Worm (Caenorhabditis elegans) whole organism, young adult: ENCODE data around the gene C48B4.3.

Experiments
- B0035.1 ChIP-seq: sonication (generic microtip); optimal IDR thresholded peaks from 2 replicates; lab custom pipeline; 2016; ENCODE audit warnings: missing genetic modification characterization, mild to moderate bottlenecking, missing compliant biosample characterization, missing genotype, missing genetic modification reagents
- C17E4.6 ChIP-seq: fragments of 200-800 bp; sonication (Bioruptor generic); IDR thresholded peaks from 2 replicates; pipeline ENCODE4 v1.3.6; 2022; ENCODE audit warnings: missing genetic modification reagents, missing genetic modification characterization, missing compliant biosample characterization
- D2030.7 ChIP-seq: fragments of 200-800 bp; sonication (Bioruptor generic); IDR thresholded peaks from 2 replicates; pipeline ENCODE4 v1.3.6; 2022; ENCODE audit warnings: missing genetic modification reagents, missing genetic modification characterization, missing compliant biosample characterization
- F23B12.7 ChIP-seq: sonication (generic microtip); optimal IDR thresholded peaks from 2 replicates; lab custom pipeline; 2017; ENCODE audit warnings: missing genetic modification characterization, mild to moderate bottlenecking, missing compliant biosample characterization, antibody characterized with exemption, moderate library complexity; ENCODE audit not compliant: insufficient read depth
- F39B2.1 ChIP-seq: fragments of 200-800 bp; sonication (Bioruptor generic); IDR thresholded peaks from 2 replicates; pipeline ENCODE4 v1.3.6; 2022; ENCODE audit warnings: missing genetic modification reagents, missing genetic modification characterization, missing compliant biosample characterization
- F55B11.4 ChIP-seq: sonication (generic microtip); optimal IDR thresholded peaks from 2 replicates; lab custom pipeline; 2016; ENCODE audit warnings: missing compliant biosample characterization, missing genetic modification characterization, borderline replicate concordance; ENCODE audit not compliant: insufficient read depth
- K12H6.12 ChIP-seq: fragments of 200-800 bp; sonication (Bioruptor generic); optimal IDR thresholded peaks from 2 replicates; lab custom pipeline; 2018; ENCODE audit warnings: mild to moderate bottlenecking, missing genetic modification characterization, missing compliant biosample characterization
- T07F8.4 ChIP-seq: sonication (generic microtip); optimal IDR thresholded peaks from 2 replicates; lab custom pipeline; 2016; ENCODE audit warnings: mild to moderate bottlenecking, missing genetic modification characterization, moderate library complexity, missing compliant biosample characterization
- T26A5.8 ChIP-seq: sonication (generic microtip); optimal IDR thresholded peaks from 2 replicates; lab custom pipeline; 2016; ENCODE audit warnings: missing genetic modification characterization, missing compliant biosample characterization
- Y53F4B.3 ChIP-seq: fragments of 200-800 bp; sonication (Bioruptor generic); IDR thresholded peaks from 2 replicates; pipeline ENCODE4 v1.3.6; 2022; ENCODE audit warnings: missing genetic modification reagents, missing genetic modification characterization, missing compliant biosample characterization
- Y56A3A.18 ChIP-seq: fragments of 200-800 bp; sonication (Bioruptor generic); IDR thresholded peaks from 2 replicates; pipeline ENCODE4 v1.3.6; 2022; ENCODE audit warnings: missing genetic modification reagents, missing genetic modification characterization, missing compliant biosample characterization
- Y67H2A.10 ChIP-seq: fragments of 200-800 bp; sonication (Bioruptor generic); conservative IDR thresholded peaks from 2 replicates; pipeline ENCODE4 v1.3.6; 2022; ENCODE audit warnings: missing genetic modification reagents, missing genetic modification characterization, missing compliant biosample characterization
- akir-1 ChIP-seq: fragments of 200-800 bp; sonication (Bioruptor generic); optimal IDR thresholded peaks from 2 replicates; lab custom pipeline; 2018; ENCODE audit warnings: mild to moderate bottlenecking, missing genetic modification characterization, moderate library complexity, missing compliant biosample characterization
- aptf-3 ChIP-seq: fragments of 200-800 bp; sonication (Bioruptor generic); IDR thresholded peaks from 2 replicates; pipeline ENCODE4 v1.3.6; 2022; ENCODE audit warnings: missing genetic modification characterization, missing compliant biosample characterization
- bed-1 ChIP-seq: fragments of 200-800 bp; sonication (Bioruptor generic); IDR thresholded peaks from 2 replicates; pipeline ENCODE4 v1.3.6; 2022; ENCODE audit warnings: missing genetic modification reagents, missing genetic modification characterization, missing compliant biosample characterization
- ccch-3 ChIP-seq: fragments of 200-800 bp; sonication (Bioruptor generic); optimal IDR thresholded peaks from 2 replicates; lab custom pipeline; 2018; ENCODE audit warnings: mild to moderate bottlenecking, missing genetic modification characterization, missing compliant biosample characterization
- cebp-2 ChIP-seq: fragments of 200-800 bp; sonication (Bioruptor generic); IDR thresholded peaks from 2 replicates; pipeline ENCODE4 v1.3.6; 2022; ENCODE audit warnings: missing genetic modification characterization, missing compliant biosample characterization
- efl-1 ChIP-seq: fragments of 150-350 bp; optimal IDR thresholded peaks from 2 replicates; lab custom pipeline; 2014; ENCODE audit warnings: missing biosample characterization, missing genetic modification reagents, missing genetic modification characterization
- egl-18 ChIP-seq: fragments of 200-800 bp; sonication (Bioruptor generic); IDR thresholded peaks from 2 replicates; pipeline ENCODE4 v1.3.6; 2022; ENCODE audit warnings: missing genetic modification reagents, missing genetic modification characterization, missing compliant biosample characterization
- egl-44 ChIP-seq: fragments of 200-800 bp; sonication (Bioruptor generic); IDR thresholded peaks from 2 replicates; pipeline ENCODE4 v1.3.6; 2022; ENCODE audit warnings: missing genetic modification reagents, missing genetic modification characterization, missing compliant biosample characterization
- fkh-3 ChIP-seq: sonication (generic microtip); optimal IDR thresholded peaks from 2 replicates; lab custom pipeline; 2016; ENCODE audit warnings: mild to moderate bottlenecking, missing genetic modification characterization, missing compliant biosample characterization
- gei-17 ChIP-seq: fragments of 200-800 bp; sonication (Bioruptor generic); optimal IDR thresholded peaks from 2 replicates; lab custom pipeline; 2018; ENCODE audit warnings: mild to moderate bottlenecking, missing genetic modification characterization, missing compliant biosample characterization
- hmg-1.2 ChIP-seq: fragments of 200-800 bp; sonication (Bioruptor generic); IDR thresholded peaks from 2 replicates; pipeline ENCODE4 v1.3.6; 2022; ENCODE audit warnings: missing genetic modification reagents, missing genetic modification characterization, missing compliant biosample characterization
- hrde-1 ChIP-seq: sonication (generic microtip); optimal IDR thresholded peaks from 2 replicates; lab custom pipeline; 2016; ENCODE audit warnings: missing genetic modification characterization, mild to moderate bottlenecking, missing compliant biosample characterization, moderate library complexity, missing genotype, missing genetic modification reagents, borderline replicate concordance
- let-526 ChIP-seq: fragments of 200-800 bp; sonication (Bioruptor generic); IDR thresholded peaks from 2 replicates; pipeline ENCODE4 v1.3.6; 2022; ENCODE audit warnings: missing genetic modification reagents, missing genetic modification characterization, missing compliant biosample characterization
- let-607 ChIP-seq, 2 experiments: fragments of 200-800 bp in 1 of 2; sonication (Bioruptor generic) in 1 of 2; sonication (generic microtip) in 1 of 2; optimal IDR thresholded peaks; 2 replicates each; lab custom pipeline; 2016 to 2018; ENCODE audit warnings: mild to moderate bottlenecking in 2 of 2, missing compliant biosample characterization in 2 of 2, missing genetic modification characterization in 2 of 2, moderate library complexity in 2 of 2, missing genotype in 1 of 2
- madf-10 ChIP-seq: sonication (generic microtip); optimal IDR thresholded peaks from 2 replicates; lab custom pipeline; 2016; ENCODE audit warnings: mild to moderate bottlenecking, missing genetic modification characterization, missing compliant biosample characterization
- madf-8 ChIP-seq: fragments of 200-800 bp; sonication (Bioruptor generic); conservative IDR thresholded peaks from 2 replicates; pipeline ENCODE4 v1.3.6; 2022; ENCODE audit warnings: missing genetic modification reagents, missing genetic modification characterization, missing compliant biosample characterization
- mes-4 ChIP-seq: sonication (generic microtip); optimal IDR thresholded peaks from 2 replicates; lab custom pipeline; 2016; ENCODE audit warnings: missing genotype, missing genetic modification characterization, missing compliant biosample characterization
- nfya-1 ChIP-seq: sonication (generic microtip); optimal IDR thresholded peaks from 2 replicates; lab custom pipeline; 2017; ENCODE audit warnings: antibody characterized with exemption, missing compliant biosample characterization, missing genetic modification characterization, borderline replicate concordance; ENCODE audit not compliant: insufficient read depth
- nhr-120 ChIP-seq: fragments of 200-800 bp; sonication (Bioruptor generic); IDR thresholded peaks from 2 replicates; pipeline ENCODE4 v1.3.6; 2022; ENCODE audit warnings: missing genetic modification characterization, missing compliant biosample characterization
- nhr-27 ChIP-seq: fragments of 200-800 bp; sonication (Bioruptor generic); optimal IDR thresholded peaks from 2 replicates; lab custom pipeline; 2018; ENCODE audit warnings: mild to moderate bottlenecking, missing genetic modification characterization, moderate library complexity, missing compliant biosample characterization
- pbrm-1 ChIP-seq: fragments of 200-800 bp; sonication (Bioruptor generic); IDR thresholded peaks from 2 replicates; pipeline ENCODE4 v1.3.6; 2022; ENCODE audit warnings: missing genetic modification reagents, missing genetic modification characterization, missing compliant biosample characterization
- rcor-1 ChIP-seq: fragments of 200-800 bp; sonication (Bioruptor generic); IDR thresholded peaks from 2 replicates; pipeline ENCODE4 v1.3.6; 2022; ENCODE audit warnings: missing genetic modification reagents, missing genetic modification characterization, missing compliant biosample characterization
- rec-8 ChIP-seq, 2 experiments: sonication (generic microtip); optimal IDR thresholded peaks; 2 replicates each; lab custom pipeline; 2016; ENCODE audit warnings: mild to moderate bottlenecking in 2 of 2, missing genetic modification characterization in 2 of 2, missing genetic modification reagents in 2 of 2, missing genotype in 2 of 2, missing biosample characterization in 1 of 2, missing compliant biosample characterization in 1 of 2, moderate library complexity in 1 of 2
- repo-1 ChIP-seq: sonication (generic microtip); optimal IDR thresholded peaks from 2 replicates; lab custom pipeline; 2017; ENCODE audit warnings: mild to moderate bottlenecking, missing genetic modification characterization, missing compliant biosample characterization
- sea-2 ChIP-seq: fragments of 200-800 bp; sonication (Bioruptor generic); IDR thresholded peaks from 2 replicates; pipeline ENCODE4 v1.3.6; 2022; ENCODE audit warnings: missing genetic modification characterization, missing compliant biosample characterization
- snpc-4 ChIP-seq, 5 experiments: fragments of 150-350 bp in 1 of 5; sonication (generic microtip) in 4 of 5; optimal IDR thresholded peaks; 2 replicates each; lab custom pipeline; 2014 to 2018; ENCODE audit warnings: missing genetic modification characterization in 5 of 5, missing biosample characterization in 3 of 5, antibody characterized with exemption in 2 of 5, mild to moderate bottlenecking in 2 of 5, missing compliant biosample characterization in 2 of 5, missing genotype in 2 of 5, moderate library complexity in 2 of 5, missing genetic modification reagents in 1 of 5
- tbp1 ChIP-seq: fragments of 200-800 bp; sonication (Bioruptor generic); optimal IDR thresholded peaks from 2 replicates; lab custom pipeline; 2018; ENCODE audit warnings: mild to moderate bottlenecking, missing genetic modification characterization, missing compliant biosample characterization

C48B4.3 gene

DNA sequence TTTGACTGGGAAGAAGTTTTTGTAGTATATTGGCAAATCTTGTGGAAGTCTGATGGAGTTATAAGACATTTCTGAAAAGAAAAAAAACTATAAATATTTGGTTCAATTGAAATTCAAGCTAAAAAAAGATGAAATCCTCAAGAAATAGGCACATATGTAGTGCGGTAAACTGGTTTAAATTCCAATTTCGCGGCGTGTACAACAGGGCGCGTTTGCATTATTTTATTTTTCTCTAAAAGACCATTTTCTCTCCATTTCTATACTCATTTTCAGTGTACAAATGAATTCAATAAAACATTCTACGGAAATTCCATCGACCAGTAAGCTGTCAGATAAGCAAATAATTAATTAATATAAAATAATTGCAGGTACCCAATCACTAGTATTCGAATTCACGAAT, 32.0 kb upstream of the C48B4.3 start, which contains the start of the genes pri-1 and F58A4.6 (continued):
- TF ChIP-seq fkh-3 (tag; lab: Kevin White, UChicago) (no peak), repo-1 (tag; lab: Kevin White, UChicago) (no peak), let-607 (tag; optimal IDR thresholded peaks at IDR 0.05; lab: Kevin White, UChicago) (no peak)
- TF ChIP-seq, all 124 proteins: peak for 10

DNA sequence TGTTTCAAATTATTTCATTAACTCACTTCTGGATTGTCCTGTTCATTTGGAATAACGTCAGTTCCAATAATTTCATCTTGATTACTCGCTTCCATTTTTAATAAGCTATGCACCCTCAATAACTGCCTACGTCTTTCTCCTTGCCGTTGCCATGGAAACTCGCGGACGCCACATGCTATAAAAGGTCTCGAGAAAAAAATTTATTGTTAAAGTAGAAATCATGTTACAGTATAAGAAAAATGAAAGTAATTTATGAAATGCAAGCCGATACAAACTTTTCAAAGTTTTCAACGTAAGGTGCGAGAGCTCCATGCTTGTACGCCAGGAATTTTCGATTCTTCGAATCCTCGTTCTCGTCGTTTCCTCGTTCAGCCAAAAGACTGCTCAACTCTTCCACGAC, 29.9 kb upstream of the C48B4.3 start, which contains the start of gene bbs-4:
Gene bbs-4 (minus strand): TSS at position 101 of the 400 bp plus-strand sequence.
- no peak for TF ChIP-seq madf-10 (tag; lab: Kevin White, UChicago)
- TF ChIP-seq rcor-1 (GFP tag; lab: Robert Waterston, UW) = no peak
- TF ChIP-seq K12H6.12 (tag; lab: Kevin White, UChicago) = no peak
- TF ChIP-seq akir-1 (GFP tag; lab: Kevin White, UChicago) = no peak
- TF ChIP-seq D2030.7 = no peak
- TF ChIP-seq madf-8 = no peak
- TF ChIP-seq Y67H2A.10 (GFP tag; lab: Robert Waterston, UW) = no peak
- no peak for TF ChIP-seq egl-44 (GFP tag; lab: Robert Waterston, UW)
- TF ChIP-seq hmg-1.2 (GFP tag; lab: Robert Waterston, UW) = no peak

DNA sequence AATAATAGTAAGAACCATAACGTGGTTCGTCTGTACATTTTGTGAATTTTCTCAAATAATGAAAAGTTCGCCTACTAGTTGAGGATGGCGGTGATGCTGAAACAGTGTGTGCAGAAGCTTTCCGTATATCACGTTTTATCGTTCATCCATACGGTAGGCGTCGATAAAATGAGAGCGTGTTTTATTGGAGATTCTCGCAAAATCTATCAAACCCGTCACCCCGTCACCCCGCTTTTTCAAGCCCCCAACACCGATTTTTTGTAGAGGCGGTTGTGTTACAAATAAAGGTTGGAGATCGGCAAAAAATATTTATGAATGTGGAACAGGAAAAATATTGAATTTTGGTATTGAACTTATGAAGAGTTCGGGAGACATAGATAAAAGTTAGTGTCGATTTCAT, 26.5 kb upstream of the C48B4.3 start, which contains the start of gene clec-161:
Gene clec-161 (minus strand): TSS at position 101 of the 400 bp plus-strand sequence.
- TF ChIP-seq egl-44 (GFP tag; lab: Robert Waterston, UW) (no peak), C17E4.6 (GFP tag; lab: Robert Waterston, UW) (no peak), F23B12.7 (tag; lab: Kevin White, UChicago) (no peak), madf-8 (no peak), mes-4 (tag; lab: Kevin White, UChicago) (no peak), tbp1 (GFP tag; lab: Kevin White, UChicago) (no peak), egl-18 (GFP tag; lab: Robert Waterston, UW) (no peak), Y56A3A.18 (no peak), T07F8.4 (tag; lab: Kevin White, UChicago) (no peak), bed-1 (GFP tag; lab: Robert Waterston, UW) (no peak), T26A5.8 (tag; lab: Kevin White, UChicago) (no peak), snpc-4 (GFP tag; optimal IDR thresholded peaks at IDR 0.05; lab: Kevin White, UChicago) (no peak), snpc-4 (tag; optimal IDR thresholded peaks at IDR 0.05; lab: Kevin White, UChicago) (no peak), ccch-3 (GFP tag; lab: Kevin White, UChicago) (no peak), rec-8 (tag; optimal IDR thresholded peaks at IDR 0.05; lab: Kevin White, UChicago) (no peak)

DNA sequence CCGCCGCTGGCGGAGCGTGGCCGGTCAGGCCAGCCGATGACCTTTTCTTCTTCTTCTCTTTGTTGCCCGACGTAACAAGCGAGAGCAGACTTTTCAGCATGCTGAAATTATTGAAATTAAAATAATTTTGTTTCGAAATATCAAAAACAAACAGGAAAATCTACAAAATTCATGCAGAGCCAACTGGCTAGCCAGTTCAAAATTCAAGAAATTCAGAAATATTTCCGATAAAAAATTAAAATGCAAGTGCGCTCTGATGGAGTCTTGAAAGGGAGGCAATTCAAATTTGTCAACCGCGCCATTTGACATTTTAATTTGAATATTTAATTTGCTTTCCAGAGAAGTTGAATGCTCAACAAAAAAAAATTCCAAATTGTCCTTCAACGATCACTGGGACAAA, 18.5 kb upstream of the C48B4.3 start, which contains the start of gene F58A4.2:
Gene F58A4.2 (minus strand): TSS at position 101 of the 400 bp plus-strand sequence.
- TF ChIP-seq efl-1 (GFP tag; lab: Kevin White, UChicago) = peak; percentile 26
- TF ChIP-seq cebp-2 = no peak
- TF ChIP-seq nhr-27 (tag; lab: Kevin White, UChicago) = no peak

DNA sequence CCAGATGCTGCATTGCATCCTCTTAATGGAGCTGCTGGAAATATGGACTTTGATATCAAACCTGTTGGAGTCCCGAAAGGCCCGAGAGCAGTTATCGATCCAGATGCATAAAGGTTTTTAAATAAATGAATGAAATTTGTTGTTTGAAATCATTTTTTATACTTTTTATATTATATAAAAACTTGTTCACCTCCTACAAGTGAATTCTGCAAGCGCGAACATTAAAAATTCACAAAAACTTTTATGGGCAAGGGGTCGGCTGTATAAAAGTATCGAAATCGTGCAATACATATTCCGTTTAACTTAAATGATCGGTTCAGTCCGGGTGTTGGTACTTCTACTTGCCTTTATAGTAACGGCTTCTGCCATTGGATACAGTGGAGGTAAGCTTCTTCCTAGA, 16.0 kb upstream of the C48B4.3 start, which contains the start of gene F58A4.1:
Gene F58A4.1 (plus strand): TSS at position 301 of the 400 bp plus-strand sequence.
- TF ChIP-seq gei-17 (GFP tag; lab: Kevin White, UChicago) (no peak), F39B2.1 (GFP tag; lab: Robert Waterston, UW) (no peak), hrde-1 (tag; lab: Kevin White, UChicago) (no peak), nfya-1 (no peak), sea-2 (no peak), let-526 (GFP tag; lab: Robert Waterston, UW) (no peak), F55B11.4 (tag; lab: Kevin White, UChicago) (no peak), ccch-3 (GFP tag; lab: Kevin White, UChicago) (no peak), pbrm-1 (GFP tag; lab: Robert Waterston, UW) (no peak), B0035.1 (tag; lab: Kevin White, UChicago) (no peak), aptf-3 (no peak), nhr-120 (GFP tag; lab: Robert Waterston, UW) (no peak), Y53F4B.3 (GFP tag; lab: Robert Waterston, UW) (no peak), repo-1 (tag; lab: Kevin White, UChicago) (no peak)
